Fruit fly (Drosophila melanogaster) whole organism, wandering third instar larva: ENCODE data around the gene beag.

Source experiments
- Abd-B ChIP-seq: fragments of >200 bp; optimal IDR thresholded peaks from 2 replicates; lab custom pipeline; 2017; ENCODE audit warnings: missing biosample characterization, missing genetic modification characterization
- CG32264 ChIP-seq: fragments of 200-800 bp; sonication (Bioruptor generic); optimal IDR thresholded peaks from 2 replicates; lab custom pipeline; 2016; ENCODE audit warnings: missing biosample characterization, missing genetic modification characterization
- CG9705 ChIP-seq: fragments of 200-800 bp; sonication (Bioruptor generic); optimal IDR thresholded peaks from 2 replicates; lab custom pipeline; 2018; ENCODE audit warnings: missing biosample characterization, mild to moderate bottlenecking, missing genetic modification characterization
- CrebA ChIP-seq: fragments of 200-800 bp; sonication (Bioruptor generic); optimal IDR thresholded peaks from 2 replicates; lab custom pipeline; 2016; ENCODE audit warnings: missing biosample characterization, mild to moderate bottlenecking, missing genetic modification characterization, borderline replicate concordance
- Dfd ChIP-seq: fragments of >200 bp; optimal IDR thresholded peaks from 2 replicates; lab custom pipeline; 2017; ENCODE audit warnings: missing biosample characterization, missing genetic modification characterization
- Dif ChIP-seq: fragments of 200-275, 200-300 bp; sonication (Bioruptor generic); optimal IDR thresholded peaks from 2 replicates; lab custom pipeline; 2018; ENCODE audit warnings: missing biosample characterization, missing genetic modification characterization; ENCODE audit not compliant: partially characterized antibody
- GATAd ChIP-seq: sonication (Bioruptor generic); optimal IDR thresholded peaks from 2 replicates; lab custom pipeline; 2016; ENCODE audit warnings: missing biosample characterization, missing genetic modification characterization
- HLH106 ChIP-seq: fragments of 200-800 bp; optimal IDR thresholded peaks from 3 replicates; lab custom pipeline; 2019; ENCODE audit warnings: missing biosample characterization, mild to moderate bottlenecking, missing genetic modification characterization, moderate library complexity
- Hnf4 ChIP-seq: fragments of 200-800 bp; sonication (Bioruptor generic); optimal IDR thresholded peaks from 2 replicates; lab custom pipeline; 2016; ENCODE audit warnings: missing biosample characterization, mild to moderate bottlenecking, missing genetic modification characterization
- Hr78 ChIP-seq: fragments of >200 bp; optimal IDR thresholded peaks from 2 replicates; lab custom pipeline; 2017; ENCODE audit warnings: missing biosample characterization, missing genetic modification characterization
- Hr83 ChIP-seq: fragments of 200-300 bp; sonication (Bioruptor generic); optimal IDR thresholded peaks from 2 replicates; lab custom pipeline; 2016; ENCODE audit warnings: missing biosample characterization, mild to moderate bottlenecking, missing genetic modification characterization, moderate library complexity; ENCODE audit not compliant: poor library complexity, severe bottlenecking
- Jra ChIP-seq: sonication (Bioruptor generic); optimal IDR thresholded peaks from 2 replicates; lab custom pipeline; 2016; ENCODE audit warnings: missing biosample characterization, missing genetic modification characterization
- Mio ChIP-seq: sonication (Bioruptor generic); optimal IDR thresholded peaks from 2 replicates; lab custom pipeline; 2016; ENCODE audit warnings: missing biosample characterization, missing genetic modification characterization
- Myc ChIP-seq: fragments of >200 bp; optimal IDR thresholded peaks from 2 replicates; lab custom pipeline; 2017
- N ChIP-seq: fragments of >200 bp; optimal IDR thresholded peaks from 2 replicates; lab custom pipeline; 2018; ENCODE audit warnings: missing biosample characterization, missing external identifiers, missing genetic modification characterization
- OdsH ChIP-seq: fragments of 200-800 bp; sonication (Bioruptor generic); optimal IDR thresholded peaks from 2 replicates; lab custom pipeline; 2016; ENCODE audit warnings: missing biosample characterization, mild to moderate bottlenecking, missing genetic modification characterization
- Rel ChIP-seq, 2 experiments: fragments of 200-800 bp; sonication (Bioruptor generic) in 1 of 2; optimal IDR thresholded peaks; 2 replicates in 1 of 2; 3 replicates in 1 of 2; lab custom pipeline; 2016 to 2019; ENCODE audit warnings: mild to moderate bottlenecking in 2 of 2, missing biosample characterization in 2 of 2, missing genetic modification characterization in 2 of 2, moderate library complexity in 1 of 2
- Sp1 ChIP-seq: fragments of 200-800 bp; sonication (Bioruptor generic); optimal IDR thresholded peaks from 3 replicates; lab custom pipeline; 2019; ENCODE audit warnings: missing biosample characterization, mild to moderate bottlenecking, missing genetic modification characterization, moderate library complexity
- Vsx2 ChIP-seq: fragments of 200-300, 225-300 bp; sonication (Bioruptor generic); optimal IDR thresholded peaks from 2 replicates; lab custom pipeline; 2018; ENCODE audit warnings: missing biosample characterization, missing genetic modification characterization; ENCODE audit not compliant: partially characterized antibody
- br ChIP-seq: fragments of 200-800 bp; sonication (Bioruptor generic); optimal IDR thresholded peaks from 2 replicates; lab custom pipeline; 2016; ENCODE audit warnings: missing biosample characterization, missing genetic modification characterization
- brk ChIP-seq: fragments of 200-800 bp; sonication (Bioruptor generic); optimal IDR thresholded peaks from 2 replicates; lab custom pipeline; 2016; ENCODE audit warnings: missing biosample characterization, mild to moderate bottlenecking, missing genetic modification characterization
- dl ChIP-seq, 2 experiments: fragments of 175-275, 200-275 bp in 1 of 2; fragments of 200-275 bp in 1 of 2; sonication (Bioruptor generic); optimal IDR thresholded peaks; lab custom pipeline; 2018; ENCODE audit warnings: mild to moderate bottlenecking in 2 of 2, missing biosample characterization in 2 of 2, missing genetic modification characterization in 2 of 2, moderate library complexity in 2 of 2; ENCODE audit not compliant: partially characterized antibody in 2 of 2, insufficient read depth in 1 of 2
- dmrt93B ChIP-seq: fragments of 200-800 bp; sonication (Bioruptor generic); optimal IDR thresholded peaks from 2 replicates; lab custom pipeline; 2018; ENCODE audit warnings: missing biosample characterization, mild to moderate bottlenecking, missing genetic modification characterization
- dsf ChIP-seq: sonication (Bioruptor generic); optimal IDR thresholded peaks from 2 replicates; lab custom pipeline; 2016; ENCODE audit warnings: missing biosample characterization, missing genetic modification characterization, borderline replicate concordance
- ey ChIP-seq: fragments of 200-800 bp; sonication (Bioruptor generic); optimal IDR thresholded peaks from 2 replicates; lab custom pipeline; 2016; ENCODE audit warnings: missing biosample characterization, missing genetic modification characterization
- foxo ChIP-seq, 2 experiments: fragments of 200-800 bp; sonication (Bioruptor generic); optimal IDR thresholded peaks; 2 replicates in 1 of 2; 3 replicates in 1 of 2; lab custom pipeline; 2016 to 2017; ENCODE audit warnings: missing biosample characterization in 2 of 2, missing genetic modification characterization in 2 of 2
- fru ChIP-seq: fragments of 200-800 bp; sonication (Bioruptor generic); optimal IDR thresholded peaks from 3 replicates; lab custom pipeline; 2016; ENCODE audit warnings: missing biosample characterization, mild to moderate bottlenecking, missing genetic modification characterization
- h ChIP-seq: fragments of 200-800 bp; sonication (Bioruptor generic); optimal IDR thresholded peaks from 3 replicates; lab custom pipeline; 2016; ENCODE audit warnings: missing biosample characterization, mild to moderate bottlenecking, missing genetic modification characterization
- jim ChIP-seq: fragments of 175-275, 200-325 bp; sonication (Bioruptor generic); optimal IDR thresholded peaks from 2 replicates; lab custom pipeline; 2016; ENCODE audit warnings: missing biosample characterization, mild to moderate bottlenecking, missing genetic modification characterization
- lola ChIP-seq: fragments of >200 bp; optimal IDR thresholded peaks from 2 replicates; lab custom pipeline; 2017; ENCODE audit warnings: missing biosample characterization, missing genetic modification characterization
- pan ChIP-seq: fragments of >200 bp; optimal IDR thresholded peaks from 2 replicates; lab custom pipeline; 2017
- psq ChIP-seq: fragments of 200-800 bp; sonication (Bioruptor generic); optimal IDR thresholded peaks from 3 replicates; lab custom pipeline; 2017; ENCODE audit warnings: missing biosample characterization, mild to moderate bottlenecking, missing genetic modification characterization, moderate library complexity
- rgr ChIP-seq: fragments of 200-800 bp; sonication (Bioruptor generic); optimal IDR thresholded peaks from 3 replicates; lab custom pipeline; 2016; ENCODE audit warnings: missing biosample characterization, mild to moderate bottlenecking, missing genetic modification characterization
- sage ChIP-seq: fragments of 200-800 bp; sonication (Bioruptor generic); optimal IDR thresholded peaks from 2 replicates; lab custom pipeline; 2016; ENCODE audit warnings: missing biosample characterization, mild to moderate bottlenecking, missing genetic modification characterization
- sv ChIP-seq: fragments of 200-800 bp; sonication (Bioruptor generic); optimal IDR thresholded peaks from 3 replicates; lab custom pipeline; 2016; ENCODE audit warnings: missing biosample characterization, missing genetic modification characterization
- tai ChIP-seq: sonication (Bioruptor generic); optimal IDR thresholded peaks from 2 replicates; lab custom pipeline; 2016; ENCODE audit warnings: missing biosample characterization, missing genetic modification characterization
- usp ChIP-seq: fragments of >200 bp; optimal IDR thresholded peaks from 2 replicates; lab custom pipeline; 2017; ENCODE audit warnings: missing biosample characterization, missing genetic modification characterization
- woc ChIP-seq: sonication (Bioruptor generic); optimal IDR thresholded peaks from 2 replicates; lab custom pipeline; 2016; ENCODE audit warnings: missing biosample characterization, mild to moderate bottlenecking, missing genetic modification characterization

Gene beag

dm6 chr3R:9054442-9055118, 10.3 kb downstream of the beag start:
- no peak for TF ChIP-seq Rel (GFP tag; optimal IDR thresholded peaks at IDR 0.05; lab: Kevin White, UChicago)
- no peak for TF ChIP-seq Rel (tag; optimal IDR thresholded peaks at IDR 0.05; lab: Kevin White, UChicago)
- TF ChIP-seq h: no peak
- TF ChIP-seq rgr (GFP tag; lab: Kevin White, UChicago): peak; percentile 5
- TF ChIP-seq sage (GFP tag; lab: Kevin White, UChicago): peak; percentile 22
- peak; percentile 52 for TF ChIP-seq OdsH (GFP tag; lab: Kevin White, UChicago)
- peak in 1 of 2 experiments; percentile 46 for TF ChIP-seq foxo (GFP tag; optimal IDR thresholded peaks at IDR 0.05; lab: Kevin White, UChicago)
- no peak for TF ChIP-seq Hr83
- TF ChIP-seq Jra (GFP tag; lab: Kevin White, UChicago): peak; percentile 4
- no peak for TF ChIP-seq Dif (GFP tag; lab: Kevin White, UChicago)
- TF ChIP-seq Vsx2 (GFP tag; lab: Kevin White, UChicago): no peak
- peak; percentile 22 for TF ChIP-seq dmrt93B (GFP tag; lab: Kevin White, UChicago)
- peak; percentile 27 for TF ChIP-seq sv
- TF ChIP-seq psq (GFP tag; lab: Kevin White, UChicago): no peak
- TF ChIP-seq HLH106: peak; percentile 18

- TF ChIP-seq Dif (GFP tag; lab: Kevin White, UChicago) (peak; percentile 75), jim (no peak), brk (no peak), dsf (GFP tag; lab: Kevin White, UChicago) (no peak), CrebA (GFP tag; lab: Kevin White, UChicago) (no peak), Rel (GFP tag; optimal IDR thresholded peaks at IDR 0.05; lab: Kevin White, UChicago) (no peak), Rel (tag; optimal IDR thresholded peaks at IDR 0.05; lab: Kevin White, UChicago) (no peak), lola (no peak), woc (GFP tag; lab: Kevin White, UChicago) (peak; percentile 50), ey (peak; percentile 71), CG32264 (GFP tag; lab: Kevin White, UChicago) (peak; percentile 50), GATAd (GFP tag; lab: Kevin White, UChicago) (no peak), tai (no peak), N (GFP tag; lab: Kevin White, UChicago) (no peak), Myc (no peak), Hr83 (peak; percentile 45), sage (GFP tag; lab: Kevin White, UChicago) (no peak), Hnf4 (no peak), HLH106 (peak; percentile 72), h (peak; percentile 51), Jra (GFP tag; lab: Kevin White, UChicago) (no peak), Abd-B (no peak), pan (lab: Kevin White, UChicago) (no peak), foxo (GFP tag; optimal IDR thresholded peaks at IDR 0.05; lab: Kevin White, UChicago) (peak in 1 of 2 experiments; percentile 73), Mio (GFP tag; lab: Kevin White, UChicago) (no peak), Hr78 (GFP tag; lab: Kevin White, UChicago) (no peak), CG9705 (GFP tag; lab: Kevin White, UChicago) (peak; percentile 4), dmrt93B (GFP tag; lab: Kevin White, UChicago) (peak; percentile 66), sv (no peak), fru (peak; percentile 76), br (GFP tag; lab: Kevin White, UChicago) (peak; percentile 66), usp (GFP tag; lab: Kevin White, UChicago) (no peak), psq (GFP tag; lab: Kevin White, UChicago) (peak; percentile 42), rgr (GFP tag; lab: Kevin White, UChicago) (peak; percentile 24), Sp1 (GFP tag; lab: Kevin White, UChicago) (peak; percentile 57), Vsx2 (GFP tag; lab: Kevin White, UChicago) (no peak), OdsH (GFP tag; lab: Kevin White, UChicago) (no peak), Dfd (GFP tag; lab: Kevin White, UChicago) (no peak), dl (GFP tag; optimal IDR thresholded peaks at IDR 0.05; lab: Kevin White, UChicago; ENCODE audit: insufficient read depth in 1 of 2, partially characterized antibody in 2 of 2) (no peak)
- TF ChIP-seq, all 38 proteins: peak for 15
Measured at dm6 chr3R:9053850-9054441, 10.9 kb downstream of the beag start.
